Fruit fly (Drosophila melanogaster) Kc167 (cell line): ENCODE results near the gene CG14015.

Experiments
- insv ChIP-seq: fragments of >200 bp; optimal IDR thresholded peaks from 3 replicates; lab custom pipeline; 2018; ENCODE audit warnings: missing external identifiers
- psq ChIP-seq: fragments of >200 bp; optimal IDR thresholded peaks from 2 replicates; lab custom pipeline; 2017; ENCODE audit warnings: missing external identifiers
- ttk ChIP-seq: sonication (Bioruptor generic); optimal IDR thresholded peaks from 2 replicates; lab custom pipeline; 2017; ENCODE audit warnings: missing external identifiers

DNA sequence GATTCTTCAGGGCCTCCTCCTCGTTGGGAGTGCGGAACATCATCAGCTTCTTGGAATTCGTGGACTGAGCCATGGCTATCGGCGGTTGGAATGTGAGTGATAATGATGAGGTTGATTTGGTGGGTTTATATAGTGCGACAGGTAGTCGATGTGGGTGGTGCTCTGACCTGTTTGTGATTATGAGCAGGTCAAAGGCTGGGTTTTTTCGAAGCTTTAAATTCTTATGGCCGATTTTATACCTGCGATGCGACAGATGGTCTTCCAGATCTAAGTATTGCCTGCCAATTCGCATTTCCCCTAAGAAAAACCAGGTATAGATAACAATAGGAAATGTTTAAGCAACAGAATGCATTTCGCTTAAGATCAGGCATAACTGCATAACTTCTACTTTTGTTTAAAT lies 11.7 kb upstream of the CG14015 start, which contains the start of gene CG14014:
- TF ChIP-seq psq (no peak), insv (lab: Kevin White, UChicago) (no peak), ttk (lab: Kevin White, UChicago) (no peak)
